Worm (Caenorhabditis elegans) whole organism, L4 larva: ENCODE data around the gene srv-30.
A peak's percentile ranks its signal among the peaks of the same experiment; 100 is the strongest.

Experiments used
- D1046.2 ChIP-seq: fragments of 200-800 bp; sonication (Bioruptor generic); IDR thresholded peaks from 2 replicates; pipeline ENCODE4 v1.3.6; 2022; ENCODE audit warnings: missing genetic modification characterization, missing compliant biosample characterization
- F44E2.7 ChIP-seq: fragments of 200-800 bp; sonication (Bioruptor generic); IDR thresholded peaks from 2 replicates; pipeline ENCODE4 v2.1.2; 2022; ENCODE audit warnings: missing genetic modification characterization, missing compliant biosample characterization
- T20F7.1 ChIP-seq: fragments of 200-800 bp; sonication (Bioruptor generic); optimal IDR thresholded peaks from 2 replicates; lab custom pipeline; 2018; ENCODE audit warnings: mild to moderate bottlenecking, missing genetic modification characterization, missing compliant biosample characterization
- Y48G9A.11 ChIP-seq: fragments of 200-800 bp; sonication (Bioruptor generic); IDR thresholded peaks from 2 replicates; pipeline ENCODE4 v1.3.6; 2022; ENCODE audit warnings: missing genetic modification reagents, missing genetic modification characterization, missing compliant biosample characterization
- aha-1 ChIP-seq: fragments of 150-350 bp; peaks from one replicate; lab custom pipeline; 2014; ENCODE audit warnings: missing biosample characterization, missing genetic modification characterization
- ama-1 ChIP-seq: fragments of 150-350 bp; optimal IDR thresholded peaks from 2 replicates; lab custom pipeline; 2014; ENCODE audit warnings: inconsistent platforms, mixed read lengths
- arid-1 ChIP-seq: fragments of 200-800 bp; sonication (Bioruptor generic); conservative IDR thresholded peaks from 2 replicates; pipeline ENCODE4 v1.3.6; 2022; ENCODE audit warnings: missing genetic modification reagents, missing genetic modification characterization, missing compliant biosample characterization
- attf-4 ChIP-seq: sonication (generic microtip); optimal IDR thresholded peaks from 3 replicates; lab custom pipeline; 2017; ENCODE audit warnings: missing biosample characterization, missing genetic modification characterization
- ceh-32 ChIP-seq: sonication (generic microtip); optimal IDR thresholded peaks from 2 replicates; lab custom pipeline; 2016; ENCODE audit warnings: mild to moderate bottlenecking, missing genetic modification characterization, missing compliant biosample characterization; ENCODE audit not compliant: poor library complexity
- daf-16 ChIP-seq, 3 experiments: sonication (generic microtip); optimal IDR thresholded peaks; 2 replicates each; lab custom pipeline; 2016 to 2017; ENCODE audit warnings: missing genetic modification characterization in 3 of 3, missing genetic modification reagents in 3 of 3, mild to moderate bottlenecking in 2 of 3, missing compliant biosample characterization in 2 of 3, missing biosample characterization in 1 of 3, moderate library complexity in 1 of 3
- dpl-1 ChIP-seq: fragments of 150-350 bp; optimal IDR thresholded peaks from 2 replicates; lab custom pipeline; 2014; ENCODE audit warnings: missing biosample characterization, missing genetic modification reagents, missing genetic modification characterization
- dve-1 ChIP-seq: sonication (generic microtip); optimal IDR thresholded peaks from 2 replicates; lab custom pipeline; 2017; ENCODE audit warnings: antibody characterized with exemption, mild to moderate bottlenecking, missing genetic modification characterization, missing compliant biosample characterization; ENCODE audit not compliant: insufficient read depth
- egl-43 ChIP-seq: fragments of 200-800 bp; sonication (Bioruptor generic); IDR thresholded peaks from 2 replicates; pipeline ENCODE4 v1.3.6; 2022; ENCODE audit warnings: missing genetic modification reagents, missing genetic modification characterization, missing compliant biosample characterization
- fos-1 ChIP-seq: fragments of 150-350 bp; optimal IDR thresholded peaks from 2 replicates; lab custom pipeline; 2014; ENCODE audit warnings: missing biosample characterization, missing genetic modification characterization
- gei-8 ChIP-seq: fragments of 200-800 bp; sonication (Bioruptor generic); optimal IDR thresholded peaks from 2 replicates; lab custom pipeline; 2018; ENCODE audit warnings: mild to moderate bottlenecking, missing genetic modification characterization, missing compliant biosample characterization
- hlh-11 ChIP-seq: fragments of 200-800 bp; sonication (Bioruptor generic); optimal IDR thresholded peaks from 2 replicates; lab custom pipeline; 2018; ENCODE audit warnings: mild to moderate bottlenecking, missing genetic modification characterization, missing compliant biosample characterization
- lin-29 ChIP-seq: fragments of 200-800 bp; sonication (Bioruptor generic); IDR thresholded peaks from 2 replicates; pipeline ENCODE4 v1.3.6; 2022; ENCODE audit warnings: missing genetic modification reagents, missing genetic modification characterization, missing compliant biosample characterization
- madf-5 ChIP-seq, 2 experiments: fragments of 200-800 bp; sonication (Bioruptor generic); IDR thresholded peaks; 2 replicates each; pipeline ENCODE4 v1.3.6; 2022; ENCODE audit warnings: missing compliant biosample characterization in 2 of 2, missing genetic modification characterization in 2 of 2
- madf-9 ChIP-seq: fragments of 200-800 bp; sonication (Bioruptor generic); conservative IDR thresholded peaks from 2 replicates; pipeline ENCODE4 v1.3.6; 2022; ENCODE audit warnings: missing genetic modification reagents, missing genetic modification characterization, missing compliant biosample characterization
- nhr-10 ChIP-seq: fragments of 150-350 bp; optimal IDR thresholded peaks from 2 replicates; lab custom pipeline; 2014; ENCODE audit warnings: missing biosample characterization, missing genetic modification characterization
- nhr-28 ChIP-seq: fragments of 150-350 bp; optimal IDR thresholded peaks from 2 replicates; lab custom pipeline; 2014; ENCODE audit warnings: missing biosample characterization, missing genetic modification characterization
- nhr-41 ChIP-seq: fragments of 200-800 bp; sonication (Bioruptor generic); IDR thresholded peaks from 2 replicates; pipeline ENCODE4 v1.3.6; 2022; ENCODE audit warnings: missing genetic modification reagents, missing genetic modification characterization, missing compliant biosample characterization
- nhr-42 ChIP-seq: fragments of 200-800 bp; sonication (Bioruptor generic); IDR thresholded peaks from 2 replicates; pipeline ENCODE4 v1.3.6; 2022; ENCODE audit warnings: missing genetic modification characterization, missing compliant biosample characterization
- nhr-6 ChIP-seq: fragments of 150-350 bp; optimal IDR thresholded peaks from 2 replicates; lab custom pipeline; 2014; ENCODE audit warnings: missing biosample characterization, missing genetic modification characterization
- saeg-2 ChIP-seq: fragments of 200-800 bp; sonication (Bioruptor generic); IDR thresholded peaks from 2 replicates; pipeline ENCODE4 v1.3.6; 2022; ENCODE audit warnings: missing genetic modification reagents, missing genetic modification characterization, missing compliant biosample characterization
- skn-1 ChIP-seq: fragments of 150-350 bp; optimal IDR thresholded peaks from 2 replicates; lab custom pipeline; 2014; ENCODE audit warnings: missing biosample characterization, missing genetic modification characterization
- spr-3 ChIP-seq: fragments of 200-800 bp; sonication (Bioruptor generic); optimal IDR thresholded peaks from 2 replicates; lab custom pipeline; 2018; ENCODE audit warnings: mild to moderate bottlenecking, missing genetic modification characterization, missing compliant biosample characterization
- tag-97 ChIP-seq: fragments of 200-800 bp; sonication (Bioruptor generic); IDR thresholded peaks from 2 replicates; pipeline ENCODE4 v1.3.6; 2022; ENCODE audit warnings: missing genetic modification characterization, missing compliant biosample characterization
- unc-62 ChIP-seq, 3 experiments: fragments of 150-350 bp in 1 of 3; sonication (generic microtip); optimal IDR thresholded peaks in 2 of 3; peaks in 1 of 3; 1 replicate in 1 of 3; 2 replicates in 2 of 3; lab custom pipeline; 2014 to 2017; ENCODE audit warnings: missing biosample characterization in 3 of 3, missing genetic modification characterization in 3 of 3, missing genetic modification reagents in 3 of 3, missing genotype in 1 of 3
- zfp-3 ChIP-seq: fragments of 200-800 bp; sonication (Bioruptor generic); conservative IDR thresholded peaks from 2 replicates; pipeline ENCODE4 v1.3.6; 2022; ENCODE audit warnings: missing genetic modification reagents, missing genetic modification characterization, missing compliant biosample characterization
- ztf-7 ChIP-seq: fragments of 150-350 bp; optimal IDR thresholded peaks from 2 replicates; lab custom pipeline; 2014; ENCODE audit warnings: missing biosample characterization, missing genetic modification characterization

Gene srv-30

DNA sequence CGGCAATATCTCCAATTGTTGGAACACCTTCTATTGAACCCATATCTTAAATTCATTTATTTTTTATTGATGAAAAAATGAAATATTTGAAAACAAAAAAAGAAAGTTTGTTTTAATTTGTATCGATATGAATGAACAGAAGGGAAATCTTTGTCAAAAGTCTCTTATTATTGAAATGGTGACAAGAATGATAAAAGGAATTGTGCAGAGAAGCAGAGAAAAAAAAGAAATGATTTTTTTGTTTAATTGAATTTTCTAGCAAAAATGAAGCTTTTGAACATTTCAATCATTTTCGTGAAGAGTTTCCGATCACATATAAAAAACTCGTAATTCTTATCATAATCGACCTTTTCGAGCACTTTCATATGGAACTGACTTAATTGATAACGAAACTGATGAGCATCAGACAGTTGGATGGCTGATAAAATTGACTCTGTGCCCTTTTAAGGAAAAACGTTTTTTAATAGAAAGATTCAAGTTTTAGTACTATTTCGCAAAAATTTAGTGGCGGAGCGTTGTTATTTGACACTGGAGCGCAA lies 6.5 kb upstream of the srv-30 start, which contains the start of the genes aat-4 and T13A10.1 (continued):
- TF ChIP-seq attf-4 (tag; lab: Kevin White, UChicago) (no peak), nhr-28 (tag; lab: Kevin White, UChicago) (peak; percentile 60), madf-9 (GFP tag; lab: Robert Waterston, UW) (no peak), spr-3 (GFP tag; lab: Kevin White, UChicago) (no peak), Y48G9A.11 (no peak), D1046.2 (GFP tag; lab: Robert Waterston, UW) (no peak), egl-43 (GFP tag; lab: Robert Waterston, UW) (no peak), nhr-41 (GFP tag; lab: Robert Waterston, UW) (peak; percentile 65; the same call in 1 of the 2 replicates)

- TF ChIP-seq zfp-3 (GFP tag; lab: Robert Waterston, UW) (no peak), lin-29 (no peak), dpl-1 (no peak), nhr-42 (GFP tag; lab: Robert Waterston, UW) (no peak), fos-1 (tag; lab: Kevin White, UChicago) (no peak), nhr-41 (GFP tag; lab: Robert Waterston, UW) (no peak), hlh-11 (tag; lab: Kevin White, UChicago) (no peak)
Measured at ce11 chrIV:6271923-6272322, 2.7 kb upstream of the srv-30 start, which contains the start of gene srv-31. Gene srv-31, minus strand, starts transcription at chrIV:6272023.

DNA sequence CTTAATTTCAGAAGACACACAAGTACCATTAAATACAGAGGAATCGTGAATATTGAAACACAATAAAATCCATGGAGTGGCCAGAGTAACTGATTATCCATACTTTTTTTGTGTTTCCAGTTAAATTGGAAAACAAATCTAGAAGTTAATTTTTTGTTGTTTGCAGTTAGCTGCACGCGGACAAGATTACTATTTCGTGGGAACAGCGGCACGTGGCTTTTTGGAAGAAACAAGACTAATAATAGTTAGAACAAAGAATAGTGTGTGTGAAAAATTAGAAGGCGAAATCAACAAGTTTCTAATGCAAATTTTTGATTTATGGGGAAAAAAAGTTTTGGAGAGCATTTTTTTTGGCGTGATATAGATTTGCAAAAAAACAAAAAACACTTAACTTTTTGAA lies 2.7 kb downstream of the srv-30 start, which contains the start of gene srv-29:
srv-29 (minus strand) TSS at position 101 of the 400 bp plus-strand sequence.
- TF ChIP-seq ceh-32 (tag; lab: Kevin White, UChicago), result no peak
- TF ChIP-seq nhr-6 (tag; lab: Kevin White, UChicago), result no peak
- TF ChIP-seq ama-1 (lab: Kevin White, UChicago), result no peak
- TF ChIP-seq lin-29, result no peak
- TF ChIP-seq dve-1 (tag; lab: Kevin White, UChicago), result no peak
- TF ChIP-seq madf-5 (GFP tag; IDR thresholded peaks at IDR 0.05; lab: Robert Waterston, UW), result no peak
- TF ChIP-seq gei-8 (GFP tag; lab: Kevin White, UChicago), result no peak
- no peak for TF ChIP-seq saeg-2 (GFP tag; lab: Robert Waterston, UW)
- no peak for TF ChIP-seq skn-1 (tag; lab: Kevin White, UChicago)
- no peak for TF ChIP-seq nhr-10 (tag; lab: Kevin White, UChicago)

ce11 chrIV:6263244-6263643 lies 6.0 kb downstream of the srv-30 start, which contains the start of gene srv-28:
Gene srv-28, minus strand, starts transcription at chrIV:6263344.
- TF ChIP-seq aha-1 (peak; percentile 7), ama-1 (lab: Kevin White, UChicago) (no peak), unc-62 (GFP tag; optimal IDR thresholded peaks at IDR 0.05 in 1 of 2; lab: Kevin White, UChicago) (peak in 1 of 2 experiments; percentile 33), unc-62 (tag; optimal IDR thresholded peaks at IDR 0.05; lab: Kevin White, UChicago) (no peak)
- TF ChIP-seq, all 104 proteins: peak for 2

- no peak for TF ChIP-seq ceh-32 (tag; lab: Kevin White, UChicago)
- no peak for TF ChIP-seq F44E2.7 (GFP tag; lab: Robert Waterston, UW)
- TF ChIP-seq tag-97 (GFP tag; lab: Robert Waterston, UW), result no peak
- no peak for TF ChIP-seq arid-1 (GFP tag; lab: Robert Waterston, UW)
- TF ChIP-seq daf-16 (GFP tag; optimal IDR thresholded peaks at IDR 0.05; lab: Kevin White, UChicago), result no peak
- TF ChIP-seq daf-16 (tag; optimal IDR thresholded peaks at IDR 0.05; lab: Kevin White, UChicago), result no peak
- TF ChIP-seq T20F7.1 (GFP tag; lab: Kevin White, UChicago), result no peak
- no peak for TF ChIP-seq ztf-7 (tag; lab: Kevin White, UChicago)
Measured at ce11 chrIV:6259732-6260131, 9.5 kb downstream of the srv-30 start, which contains the start of gene nlp-16. Gene nlp-16, minus strand, starts transcription at chrIV:6259832.
